Worm (Caenorhabditis elegans): ENCODE data around the gene tag-325.

- TF ChIP-seq sea-1 (GFP tag; conservative IDR thresholded peaks at IDR 0.05): no peak
- TF ChIP-seq ets-7 (tag; optimal IDR thresholded peaks at IDR 0.05): no peak
- no peak for TF ChIP-seq B0310.2 (tag; optimal IDR thresholded peaks at IDR 0.05)
- no peak for TF ChIP-seq hmg-4 (GFP tag; optimal IDR thresholded peaks at IDR 0.05)
- TF ChIP-seq flt-1 (GFP tag; IDR thresholded peaks at IDR 0.05): no peak
These were observed 20.6 kb downstream of the tag-325 start, which contains the start of gene F26A1.4 for ce11 chrIII:4817240-4817639.

Data from whole organism, early embryonic.